Worm (Caenorhabditis elegans) whole organism, mixed stage, embryonic: ENCODE data around the gene K08D10.11.

Experiments
- ceh-43 ChIP-seq: fragments of 200-800 bp; sonication (Bioruptor generic); optimal IDR thresholded peaks from 2 replicates; lab custom pipeline; 2018; ENCODE audit warnings: mild to moderate bottlenecking, missing genetic modification characterization, moderate library complexity, missing compliant biosample characterization
- drap-1 ChIP-seq: fragments of 200-800 bp; sonication (Bioruptor generic); optimal IDR thresholded peaks from 3 replicates; lab custom pipeline; 2018; ENCODE audit warnings: mild to moderate bottlenecking, missing genetic modification characterization, missing compliant biosample characterization
- elt-3 ChIP-seq: fragments of 150-350 bp; optimal IDR thresholded peaks from 2 replicates; lab custom pipeline; 2014; ENCODE audit warnings: missing biosample characterization, missing genetic modification characterization
- lin-32 ChIP-seq: fragments of 200-800 bp; sonication (Bioruptor generic); optimal IDR thresholded peaks from 2 replicates; lab custom pipeline; 2018; ENCODE audit warnings: mild to moderate bottlenecking, missing genetic modification characterization, missing compliant biosample characterization
- mep-1 ChIP-seq: fragments of 150-350 bp; optimal IDR thresholded peaks from 2 replicates; lab custom pipeline; 2017; ENCODE audit warnings: missing biosample characterization, missing genetic modification reagents, missing genetic modification characterization, inconsistent platforms
- nhr-237 ChIP-seq: fragments of 150-350 bp; optimal IDR thresholded peaks from 2 replicates; lab custom pipeline; 2014; ENCODE audit warnings: missing biosample characterization, missing genetic modification characterization
- nhr-28 ChIP-seq: fragments of 150-350 bp; optimal IDR thresholded peaks from 2 replicates; lab custom pipeline; 2014; ENCODE audit warnings: missing biosample characterization, missing genetic modification characterization
- nhr-76 ChIP-seq: sonication (generic microtip); optimal IDR thresholded peaks from 2 replicates; lab custom pipeline; 2017; ENCODE audit warnings: missing biosample characterization, missing genetic modification characterization
- unc-39 ChIP-seq: fragments of 150-350 bp; optimal IDR thresholded peaks from 2 replicates; lab custom pipeline; 2014; ENCODE audit warnings: missing biosample characterization, missing genetic modification characterization
- unc-62 ChIP-seq: fragments of 150-350 bp; optimal IDR thresholded peaks from 2 replicates; lab custom pipeline; 2014; ENCODE audit warnings: missing biosample characterization, missing genetic modification reagents, missing genetic modification characterization

DNA sequence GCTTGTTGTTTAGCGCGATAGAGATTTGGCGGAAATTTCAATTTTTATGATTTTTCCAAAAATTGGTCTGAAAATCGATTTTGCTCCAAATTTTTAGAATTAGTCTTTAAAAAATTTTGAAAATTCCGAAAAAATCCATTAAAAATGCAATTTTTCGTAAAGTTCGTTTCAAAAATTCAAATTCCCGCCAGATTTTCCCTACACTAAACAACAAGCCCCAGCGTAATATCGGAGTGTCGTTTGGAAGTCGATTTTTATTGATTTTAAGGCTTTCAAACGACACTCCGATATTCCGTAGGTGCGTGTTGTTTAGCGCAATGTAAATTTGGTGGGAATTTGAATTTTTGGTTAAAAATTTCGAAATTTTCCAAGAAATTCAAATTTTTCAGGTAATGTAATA is 9.3 kb downstream of the K08D10.11 start:
- no peak for TF ChIP-seq unc-39 (tag; lab: Kevin White, UChicago)
- no peak for TF ChIP-seq lin-32
- TF ChIP-seq nhr-237: no peak
- no peak for TF ChIP-seq elt-3 (tag; lab: Kevin White, UChicago)
- no peak for TF ChIP-seq drap-1 (GFP tag; lab: Kevin White, UChicago)
- TF ChIP-seq nhr-76 (tag; lab: Kevin White, UChicago): no peak
- TF ChIP-seq unc-62: no peak
- no peak for TF ChIP-seq nhr-28 (tag; lab: Kevin White, UChicago)
- no peak for TF ChIP-seq ceh-43 (GFP tag; lab: Kevin White, UChicago)
- no peak for TF ChIP-seq mep-1 (tag; lab: Kevin White, UChicago)
